Fruit fly (Drosophila melanogaster) whole organism, pupa: Measurements from ENCODE around the gene mthl15.

ENCODE experiments used
- CG10348 ChIP-seq: fragments of 200-800 bp; sonication (Bioruptor generic); IDR thresholded peaks from 2 replicates; pipeline ENCODE4 v1.3.6; 2022; ENCODE audit warnings: missing biosample characterization, missing genetic modification characterization
- CG32121 ChIP-seq: fragments of 200-800 bp; sonication (Bioruptor generic); IDR thresholded peaks from 2 replicates; pipeline ENCODE4 v1.3.6; 2022; ENCODE audit warnings: missing biosample characterization, missing genetic modification characterization
- CG34367 ChIP-seq: fragments of 200-800 bp; sonication (Bioruptor generic); optimal IDR thresholded peaks from 2 replicates; lab custom pipeline; 2018; ENCODE audit warnings: missing biosample characterization, mild to moderate bottlenecking, missing genetic modification characterization
- CG4496 ChIP-seq: fragments of 200-800 bp; sonication (Bioruptor generic); IDR thresholded peaks from 3 replicates; pipeline ENCODE4 v1.3.6; 2022; ENCODE audit warnings: missing biosample characterization, missing genetic modification characterization
- CG8159 ChIP-seq: fragments of 200-800 bp; sonication (Bioruptor generic); optimal IDR thresholded peaks from 3 replicates; lab custom pipeline; 2018; ENCODE audit warnings: missing biosample characterization, mild to moderate bottlenecking, missing genetic modification characterization, moderate library complexity
- CG9948 ChIP-seq: fragments of 200-800 bp; sonication (Bioruptor generic); optimal IDR thresholded peaks from 2 replicates; lab custom pipeline; 2018; ENCODE audit warnings: missing biosample characterization, mild to moderate bottlenecking, missing genetic modification characterization, moderate library complexity
- EcR ChIP-seq: fragments of 200-800 bp; sonication (Bioruptor generic); optimal IDR thresholded peaks from 3 replicates; lab custom pipeline; 2019; ENCODE audit warnings: missing biosample characterization, missing genetic modification characterization, mild to moderate bottlenecking, moderate library complexity, missing genetic modification reagents
- Ets98B ChIP-seq: fragments of 200-800 bp; sonication (Bioruptor generic); IDR thresholded peaks from 2 replicates; pipeline ENCODE4 v1.3.6; 2022; ENCODE audit warnings: missing biosample characterization, missing genetic modification characterization
- Pif1B ChIP-seq: fragments of 200-800 bp; sonication (Bioruptor generic); optimal IDR thresholded peaks from 3 replicates; lab custom pipeline; 2016; ENCODE audit warnings: missing biosample characterization, missing genetic modification characterization
- Snoo ChIP-seq: fragments of 200-800 bp; sonication (Bioruptor generic); optimal IDR thresholded peaks from 3 replicates; lab custom pipeline; 2017; ENCODE audit warnings: missing biosample characterization, mild to moderate bottlenecking, missing genetic modification characterization, inconsistent platforms
- gl ChIP-seq: fragments of 200-800 bp; sonication (Bioruptor generic); optimal IDR thresholded peaks from 2 replicates; lab custom pipeline; 2018; ENCODE audit warnings: missing biosample characterization, mild to moderate bottlenecking, missing genetic modification characterization

dm6 chr2L:10259960-10260749 lies 22.0 kb upstream of the mthl15 start:
- TF ChIP-seq CG8159 (tag; lab: Kevin White, UChicago) (no peak), CG10348 (GFP tag; lab: Robert Waterston, UW) (no peak), EcR (GFP tag; lab: Kevin White, UChicago) (no peak), CG4496 (GFP tag; lab: Robert Waterston, UW) (no peak; the same call in 2 of the 3 replicates), gl (tag; lab: Kevin White, UChicago) (no peak), Ets98B (GFP tag; lab: Robert Waterston, UW) (no peak), Snoo (tag; lab: Kevin White, UChicago) (no peak), Pif1B (GFP tag; lab: Kevin White, UChicago) (no peak), CG32121 (GFP tag; lab: Robert Waterston, UW) (no peak), CG9948 (tag; lab: Kevin White, UChicago) (no peak), CG34367 (tag; lab: Kevin White, UChicago) (no peak)
